Worm (Caenorhabditis elegans): ENCODE data around the gene W09D10.5.

DNA sequence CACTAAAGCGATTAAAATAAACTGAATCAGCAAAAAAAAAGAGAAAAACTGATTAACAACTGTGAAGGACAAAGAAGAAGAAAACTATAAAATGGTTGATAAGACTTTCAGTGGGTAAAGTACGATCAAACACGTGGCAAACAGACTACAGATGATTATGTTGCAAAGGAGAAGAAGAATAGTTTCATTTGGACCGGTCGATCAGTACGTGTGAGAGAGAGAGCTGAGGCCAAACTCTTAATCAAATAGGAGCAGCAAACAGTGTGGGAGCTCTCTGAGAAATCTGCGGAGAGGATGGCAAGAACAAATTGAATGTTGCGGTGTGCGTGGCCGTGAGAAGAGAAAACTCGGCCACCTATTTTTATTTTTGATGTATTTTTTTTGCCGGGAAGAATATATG lies 7.7 kb upstream of the W09D10.5 start:
- TF ChIP-seq ama-1 (optimal IDR thresholded peaks at IDR 0.05), result peak; percentile 9
- no peak for TF ChIP-seq ZK546.5 (tag; optimal IDR thresholded peaks at IDR 0.05)
- no peak for TF ChIP-seq lin-15B (tag; optimal IDR thresholded peaks at IDR 0.05)
- TF ChIP-seq snpc-4 (tag; optimal IDR thresholded peaks at IDR 0.05), result no peak
- TF ChIP-seq zag-1 (tag; optimal IDR thresholded peaks at IDR 0.05), result no peak
